Worm (Caenorhabditis elegans) whole organism, early embryonic: ENCODE results near the gene ndub-8.

ENCODE experiments used
- F13C5.2 ChIP-seq: sonication (generic microtip); optimal IDR thresholded peaks from 2 replicates; lab custom pipeline; 2017; ENCODE audit warnings: mild to moderate bottlenecking, missing genetic modification characterization, inconsistent platforms, missing compliant biosample characterization
- ama-1 ChIP-seq: fragments of 150-350 bp; optimal IDR thresholded peaks from 2 replicates; lab custom pipeline; 2014
- ceh-13 ChIP-seq: fragments of 200-800 bp; sonication (Bioruptor generic); optimal IDR thresholded peaks from 2 replicates; lab custom pipeline; 2018; ENCODE audit warnings: mild to moderate bottlenecking, missing genetic modification characterization, missing compliant biosample characterization
- ceh-36 ChIP-seq: sonication (generic microtip); optimal IDR thresholded peaks from 2 replicates; lab custom pipeline; 2016; ENCODE audit warnings: missing genetic modification characterization, inconsistent platforms, missing compliant biosample characterization
- flt-1 ChIP-seq: fragments of 200-800 bp; sonication (Bioruptor generic); IDR thresholded peaks from 2 replicates; pipeline ENCODE4 v1.3.6; 2022; ENCODE audit warnings: missing genetic modification characterization, missing compliant biosample characterization
- hmbx-1 ChIP-seq: sonication (generic microtip); optimal IDR thresholded peaks from 2 replicates; lab custom pipeline; 2016; ENCODE audit warnings: mild to moderate bottlenecking, missing genetic modification characterization, missing compliant biosample characterization
- tbx-11 ChIP-seq: fragments of 200-800 bp; sonication (Bioruptor generic); IDR thresholded peaks from 2 replicates; pipeline ENCODE4 v1.3.6; 2022; ENCODE audit warnings: missing genetic modification characterization, missing compliant biosample characterization
- tbx-37 ChIP-seq: fragments of 200-800 bp; sonication (Bioruptor generic); conservative IDR thresholded peaks from 2 replicates; pipeline ENCODE4 v1.3.6; 2022; ENCODE audit warnings: missing genetic modification reagents, missing genetic modification characterization, missing compliant biosample characterization
- tra-4 ChIP-seq: sonication (generic microtip); optimal IDR thresholded peaks from 2 replicates; lab custom pipeline; 2017; ENCODE audit warnings: missing genetic modification characterization, missing compliant biosample characterization

DNA sequence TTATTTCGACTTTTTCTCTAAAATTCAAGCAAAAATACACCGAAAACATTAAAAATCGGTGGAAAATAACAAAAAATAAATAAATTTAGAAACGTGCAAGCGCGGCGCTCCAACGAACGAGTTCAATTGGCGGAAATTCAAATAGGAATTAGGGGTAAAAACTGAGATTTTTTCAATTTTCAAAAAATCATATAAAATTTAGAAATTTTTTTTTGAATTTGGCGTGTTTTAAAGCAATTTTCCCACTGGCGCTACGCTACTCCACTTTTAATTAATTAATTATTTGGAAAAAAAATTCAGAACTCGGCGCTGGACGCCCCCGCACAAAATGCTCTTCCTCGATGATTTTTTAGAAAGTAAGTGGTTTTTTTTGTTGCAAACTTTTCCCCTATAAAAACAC is 3.1 kb downstream of the ndub-8 start, which contains the start of gene ing-3:
- TF ChIP-seq tbx-37 (no peak), ama-1 (lab: Kevin White, UChicago) (no peak), hmbx-1 (tag; lab: Kevin White, UChicago) (no peak), F13C5.2 (tag; lab: Kevin White, UChicago) (no peak), ceh-13 (no peak), flt-1 (GFP tag; lab: Robert Waterston, UW) (no peak), ceh-36 (tag; lab: Kevin White, UChicago) (no peak), tra-4 (tag; lab: Kevin White, UChicago) (no peak), tbx-11 (GFP tag; lab: Robert Waterston, UW) (no peak)
